Fruit fly (Drosophila melanogaster) whole organism, embryonic: ENCODE measurements around the gene CG12115.

Experiments
- Antp ChIP-seq: fragments of 200-800 bp; sonication (Bioruptor generic); optimal IDR thresholded peaks from 3 replicates; lab custom pipeline; 2016; ENCODE audit warnings: missing biosample characterization, missing genetic modification characterization
- Atf6 ChIP-seq: fragments of 200-800 bp; sonication (Bioruptor generic); IDR thresholded peaks from 2 replicates; pipeline ENCODE4 v1.3.6; 2022; ENCODE audit warnings: missing biosample characterization, missing genetic modification characterization
- CG10267 ChIP-seq: fragments of 200-800 bp; sonication (Bioruptor generic); optimal IDR thresholded peaks from 2 replicates; lab custom pipeline; 2018; ENCODE audit warnings: missing biosample characterization, mild to moderate bottlenecking, missing genetic modification characterization, moderate library complexity
- CG10431 ChIP-seq: fragments of 200-800 bp; sonication (Bioruptor generic); optimal IDR thresholded peaks from 3 replicates; lab custom pipeline; 2018; ENCODE audit warnings: missing biosample characterization, mild to moderate bottlenecking, missing genetic modification characterization
- CG11695 ChIP-seq: fragments of 200-800 bp; sonication (Bioruptor generic); IDR thresholded peaks from 3 replicates; pipeline ENCODE4 v1.3.6; 2022; ENCODE audit warnings: missing biosample characterization, missing genetic modification characterization
- CG12744 ChIP-seq: fragments of 200-800 bp; sonication (Bioruptor generic); optimal IDR thresholded peaks from 2 replicates; lab custom pipeline; 2016; ENCODE audit warnings: missing biosample characterization, missing genetic modification characterization
- CG13287 ChIP-seq: fragments of 200-800 bp; sonication (Bioruptor generic); IDR thresholded peaks from 2 replicates; pipeline ENCODE4 v1.3.6; 2022; ENCODE audit warnings: missing biosample characterization, missing genetic modification characterization; ENCODE audit not compliant: partially characterized antibody
- CG13424 ChIP-seq: fragments of 200-800 bp; sonication (Bioruptor generic); optimal IDR thresholded peaks from 2 replicates; lab custom pipeline; 2019; ENCODE audit warnings: missing biosample characterization, mild to moderate bottlenecking, missing genetic modification characterization, moderate library complexity
- CG15514 ChIP-seq: fragments of 200-800 bp; sonication (Bioruptor generic); optimal IDR thresholded peaks from 3 replicates; lab custom pipeline; 2017; ENCODE audit warnings: missing biosample characterization, missing genetic modification characterization, mild to moderate bottlenecking, moderate library complexity, missing genetic modification reagents
- CG18262 ChIP-seq: fragments of 200-800 bp; optimal IDR thresholded peaks from 3 replicates; lab custom pipeline; 2019; ENCODE audit warnings: missing biosample characterization, mild to moderate bottlenecking, missing genetic modification characterization, moderate library complexity
- CG2116 ChIP-seq: fragments of 200-800 bp; sonication (Bioruptor generic); optimal IDR thresholded peaks from 3 replicates; lab custom pipeline; 2018; ENCODE audit warnings: missing biosample characterization, mild to moderate bottlenecking, missing genetic modification characterization
- CG8924 ChIP-seq: fragments of 200-800 bp; optimal IDR thresholded peaks from 3 replicates; lab custom pipeline; 2019; ENCODE audit warnings: missing biosample characterization, mild to moderate bottlenecking, missing genetic modification characterization, moderate library complexity
- CG9215 ChIP-seq: fragments of 200-800 bp; sonication (Bioruptor generic); IDR thresholded peaks from 2 replicates; pipeline ENCODE4 v1.3.6; 2022; ENCODE audit warnings: missing biosample characterization, missing genetic modification characterization
- CG9437 ChIP-seq: fragments of 200-800 bp; sonication (Bioruptor generic); optimal IDR thresholded peaks from 2 replicates; lab custom pipeline; 2018; ENCODE audit warnings: missing biosample characterization, mild to moderate bottlenecking, missing genetic modification characterization
- Dad ChIP-seq: fragments of 200-800 bp; sonication (Bioruptor generic); optimal IDR thresholded peaks from 3 replicates; lab custom pipeline; 2016; ENCODE audit warnings: missing biosample characterization, missing genetic modification characterization
- Eip74EF ChIP-seq, 2 experiments: fragments of 200-800 bp in 1 of 2; fragments of >200 bp in 1 of 2; sonication (Bioruptor generic) in 1 of 2; optimal IDR thresholded peaks; 2 replicates each; lab custom pipeline; 2017 to 2019; ENCODE audit warnings: missing biosample characterization in 2 of 2, missing genetic modification characterization in 2 of 2, mild to moderate bottlenecking in 1 of 2, moderate library complexity in 1 of 2
- Hmx ChIP-seq: fragments of 200-800 bp; sonication (Bioruptor generic); optimal IDR thresholded peaks from 2 replicates; lab custom pipeline; 2016; ENCODE audit warnings: missing biosample characterization, missing genetic modification characterization
- MBD-R2 ChIP-seq: fragments of 200-800 bp; sonication (Bioruptor generic); IDR thresholded peaks from 2 replicates; pipeline ENCODE4 v1.3.6; 2022; ENCODE audit warnings: missing biosample characterization, missing genetic modification characterization
- Med ChIP-seq: fragments of 200-800 bp; sonication (Bioruptor generic); peaks from one replicate; lab custom pipeline; 2016; ENCODE audit warnings: missing biosample characterization, missing genetic modification characterization, mild to moderate bottlenecking, inconsistent platforms, moderate library complexity
- Nf-YB ChIP-seq: fragments of 200-800 bp; sonication (Bioruptor generic); optimal IDR thresholded peaks from 3 replicates; lab custom pipeline; 2019; ENCODE audit warnings: missing biosample characterization, mild to moderate bottlenecking, missing genetic modification characterization, moderate library complexity
- Oaz ChIP-seq: fragments of 200-800 bp; sonication (Bioruptor generic); IDR thresholded peaks from 2 replicates; pipeline ENCODE4 v1.3.6; 2022; ENCODE audit warnings: missing biosample characterization, missing genetic modification characterization
- Pdp1 ChIP-seq, 2 experiments: fragments of 200-800 bp; sonication (Bioruptor generic); optimal IDR thresholded peaks; 3 replicates each; lab custom pipeline; 2016; ENCODE audit warnings: missing biosample characterization in 2 of 2, missing genetic modification characterization in 2 of 2, mild to moderate bottlenecking in 1 of 2, moderate library complexity in 1 of 2
- Trl ChIP-seq, 3 experiments: fragments of >200 bp in 2 of 3; fragments of 200-800 bp in 1 of 3; sonication (Bioruptor generic) in 1 of 3; optimal IDR thresholded peaks; 2 replicates in 1 of 3; 3 replicates in 2 of 3; lab custom pipeline; 2016 to 2017; ENCODE audit warnings: missing biosample characterization in 1 of 3, missing genetic modification characterization in 1 of 3
- al ChIP-seq: fragments of 200-800 bp; sonication (Bioruptor generic); IDR thresholded peaks from 2 replicates; pipeline ENCODE4 v1.3.6; 2022; ENCODE audit warnings: missing biosample characterization, missing genetic modification characterization
- bsh ChIP-seq, 2 experiments: fragments of 200-800 bp; sonication (Bioruptor generic); optimal IDR thresholded peaks; 2 replicates each; lab custom pipeline; 2017 to 2018; ENCODE audit warnings: mild to moderate bottlenecking in 2 of 2, missing biosample characterization in 2 of 2, missing genetic modification characterization in 2 of 2, moderate library complexity in 1 of 2
- cg ChIP-seq: fragments of 200-800 bp; sonication (Bioruptor generic); optimal IDR thresholded peaks from 3 replicates; lab custom pipeline; 2019; ENCODE audit warnings: missing biosample characterization, mild to moderate bottlenecking, missing genetic modification characterization, moderate library complexity
- cwo ChIP-seq: fragments of 200-800 bp; sonication (Bioruptor generic); optimal IDR thresholded peaks from 3 replicates; lab custom pipeline; 2017; ENCODE audit warnings: missing biosample characterization, missing genetic modification characterization, mild to moderate bottlenecking, moderate library complexity, missing genetic modification reagents
- dpn ChIP-seq, 2 experiments: fragments of 200-800 bp; sonication (Bioruptor generic); optimal IDR thresholded peaks; 3 replicates each; lab custom pipeline; 2016; ENCODE audit warnings: missing biosample characterization in 2 of 2, missing genetic modification characterization in 2 of 2
- fd64A ChIP-seq: fragments of 200-800 bp; sonication (Bioruptor generic); optimal IDR thresholded peaks from 3 replicates; lab custom pipeline; 2018; ENCODE audit warnings: missing biosample characterization, mild to moderate bottlenecking, missing genetic modification characterization
- fru ChIP-seq: fragments of >200 bp; optimal IDR thresholded peaks from 2 replicates; lab custom pipeline; 2017
- ftz-f1 ChIP-seq: fragments of 200-800 bp; sonication (Bioruptor generic); optimal IDR thresholded peaks from 2 replicates; lab custom pipeline; 2016; ENCODE audit warnings: missing biosample characterization, missing genetic modification characterization
- grn ChIP-seq: fragments of 200-800 bp; sonication (Bioruptor generic); optimal IDR thresholded peaks from 3 replicates; lab custom pipeline; 2017; ENCODE audit warnings: missing biosample characterization, missing genetic modification characterization
- hkb ChIP-seq, 2 experiments: fragments of 200-800 bp in 1 of 2; fragments of >200 bp in 1 of 2; sonication (Bioruptor generic) in 1 of 2; IDR thresholded peaks in 1 of 2; optimal IDR thresholded peaks in 1 of 2; 2 replicates each; pipeline versions ENCODE4 v1.3.6 to Lab custom; 2017 to 2022; ENCODE audit warnings: missing biosample characterization in 1 of 2, missing genetic modification characterization in 1 of 2
- knrl ChIP-seq: fragments of 200-800 bp; sonication (Bioruptor generic); IDR thresholded peaks from 3 replicates; pipeline ENCODE4 v1.3.6; 2022; ENCODE audit warnings: missing biosample characterization, missing genetic modification characterization; ENCODE audit not compliant: partially characterized antibody
- lbe ChIP-seq: fragments of 200-800 bp; sonication (Bioruptor generic); optimal IDR thresholded peaks from 2 replicates; lab custom pipeline; 2016; ENCODE audit warnings: missing biosample characterization, mild to moderate bottlenecking, missing genetic modification characterization
- lola ChIP-seq, 3 experiments: fragments of >200 bp in 2 of 3; fragments of 200-800 bp in 1 of 3; sonication (Bioruptor generic) in 1 of 3; optimal IDR thresholded peaks; 2 replicates each; lab custom pipeline; 2017 to 2019; ENCODE audit warnings: missing biosample characterization in 3 of 3, missing genetic modification characterization in 3 of 3, mild to moderate bottlenecking in 1 of 3, moderate library complexity in 1 of 3
- prd ChIP-seq, 3 experiments: fragments of >200 bp in 2 of 3; fragments of 200-800 bp in 1 of 3; sonication (Bioruptor generic) in 1 of 3; optimal IDR thresholded peaks in 2 of 3; IDR thresholded peaks in 1 of 3; 2 replicates in 2 of 3; 3 replicates in 1 of 3; pipeline versions ENCODE4 v1.3.6 to Lab custom; 2017 to 2022; ENCODE audit warnings: missing biosample characterization in 1 of 3, missing genetic modification characterization in 1 of 3
- sens ChIP-seq: fragments of 200-800 bp; sonication (Bioruptor generic); peaks from one replicate; lab custom pipeline; 2016; ENCODE audit warnings: missing biosample characterization, missing genetic modification characterization
- seq ChIP-seq: fragments of 200-800 bp; sonication (Bioruptor generic); IDR thresholded peaks from 2 replicates; pipeline ENCODE4 v1.3.6; 2022; ENCODE audit warnings: missing biosample characterization, missing genetic modification characterization
- sim ChIP-seq: fragments of 200-800 bp; sonication (Bioruptor generic); IDR thresholded peaks from 2 replicates; pipeline ENCODE4 v1.3.6; 2022; ENCODE audit warnings: missing biosample characterization, missing genetic modification characterization
- sqz ChIP-seq: fragments of 200-800 bp; sonication (Bioruptor generic); optimal IDR thresholded peaks from 3 replicates; lab custom pipeline; 2018; ENCODE audit warnings: missing biosample characterization, mild to moderate bottlenecking, missing genetic modification characterization
- trh ChIP-seq: fragments of 200-800 bp; sonication (Bioruptor generic); optimal IDR thresholded peaks from 2 replicates; lab custom pipeline; 2016; ENCODE audit warnings: missing biosample characterization, missing genetic modification characterization
- twi ChIP-seq: fragments of 200-800 bp; optimal IDR thresholded peaks from 2 replicates; lab custom pipeline; 2019; ENCODE audit warnings: missing biosample characterization, mild to moderate bottlenecking, missing genetic modification characterization, moderate library complexity
- vfl ChIP-seq: fragments of 200-800 bp; sonication (Bioruptor generic); optimal IDR thresholded peaks from 2 replicates; lab custom pipeline; 2016; ENCODE audit warnings: missing biosample characterization, missing genetic modification characterization

CG12115 gene

dm6 chrX:9164510-9165506 is 25.6 kb downstream of the CG12115 start (continued):
- TF ChIP-seq CG15514 (GFP tag; lab: Kevin White, UChicago): no peak
- TF ChIP-seq Antp (GFP tag; lab: Kevin White, UChicago): no peak
- TF ChIP-seq Nf-YB (GFP tag; lab: Kevin White, UChicago): no peak
- no peak for TF ChIP-seq MBD-R2
- TF ChIP-seq CG2116 (GFP tag; lab: Kevin White, UChicago): peak; percentile 17
- TF ChIP-seq Atf6: no peak
- no peak for TF ChIP-seq dpn (GFP tag; optimal IDR thresholded peaks at IDR 0.05; lab: Kevin White, UChicago)
- no peak for TF ChIP-seq seq (GFP tag; lab: Robert Waterston, UW)
- TF ChIP-seq CG9437 (GFP tag; lab: Kevin White, UChicago): peak; percentile 91
- no peak for TF ChIP-seq CG9215
- TF ChIP-seq Med (GFP tag; lab: Kevin White, UChicago): peak; percentile 28
- TF ChIP-seq CG10267 (tag; lab: Kevin White, UChicago): no peak
- no peak for TF ChIP-seq al (GFP tag; lab: Robert Waterston, UW)
- TF ChIP-seq trh: no peak
- no peak for TF ChIP-seq vfl
- no peak for TF ChIP-seq hkb (optimal IDR thresholded peaks at IDR 0.05; lab: Kevin White, UChicago)
- TF ChIP-seq hkb (GFP tag; IDR thresholded peaks at IDR 0.05; lab: Robert Waterston, UW): no peak
- TF ChIP-seq CG13424 (tag; lab: Kevin White, UChicago): no peak
- no peak for TF ChIP-seq lbe (GFP tag; lab: Kevin White, UChicago)
- TF ChIP-seq Dad (GFP tag; lab: Kevin White, UChicago): no peak
- no peak for TF ChIP-seq Oaz
- no peak for TF ChIP-seq fd64A
- no peak for TF ChIP-seq CG11695 (GFP tag; lab: Robert Waterston, UW)

- peak; percentile 18 for TF ChIP-seq cwo (GFP tag; lab: Kevin White, UChicago)
- TF ChIP-seq lola (GFP tag; optimal IDR thresholded peaks at IDR 0.05; lab: Kevin White, UChicago): peak in 1 of 3 experiments; percentile 6
- no peak for TF ChIP-seq sim (GFP tag; lab: Robert Waterston, UW)
- no peak for TF ChIP-seq fru
- TF ChIP-seq CG12744 (GFP tag; lab: Kevin White, UChicago): no peak
- peak; percentile 78 for TF ChIP-seq sqz (GFP tag; lab: Kevin White, UChicago)
- TF ChIP-seq CG8924 (tag; lab: Kevin White, UChicago): peak; percentile 2
- peak; percentile 54 for TF ChIP-seq ftz-f1
- peak in 1 of 2 experiments; percentile 8 for TF ChIP-seq Pdp1 (GFP tag; optimal IDR thresholded peaks at IDR 0.05; lab: Kevin White, UChicago)
- TF ChIP-seq Hmx (GFP tag; lab: Kevin White, UChicago): no peak
- peak in 1 of 2 experiments; percentile 41 for TF ChIP-seq bsh (GFP tag; optimal IDR thresholded peaks at IDR 0.05; lab: Kevin White, UChicago)
- peak in 1 of 2 experiments; percentile 43 for TF ChIP-seq Eip74EF (GFP tag; optimal IDR thresholded peaks at IDR 0.05; lab: Kevin White, UChicago)
- TF ChIP-seq grn: peak; percentile 72
- peak; percentile 26 for TF ChIP-seq Med (GFP tag; lab: Kevin White, UChicago)
- peak; percentile 70 to 90 for TF ChIP-seq Trl (optimal IDR thresholded peaks at IDR 0.05; lab: Kevin White, UChicago)
- peak; percentile 30 for TF ChIP-seq Trl (GFP tag; optimal IDR thresholded peaks at IDR 0.05; lab: Kevin White, UChicago)
- TF ChIP-seq CG18262 (tag; lab: Kevin White, UChicago): peak; percentile 12
- TF ChIP-seq lbe (GFP tag; lab: Kevin White, UChicago): peak; percentile 52
- TF ChIP-seq CG13287 (GFP tag; lab: Robert Waterston, UW): peak; percentile 25; the same call in 1 of the 2 replicates
- 0 out of 3 replicates have a peak, but pooled peaks have one; percentile 27 for TF ChIP-seq knrl
- TF ChIP-seq prd (optimal IDR thresholded peaks at IDR 0.05; lab: Kevin White, UChicago): no peak
- TF ChIP-seq prd (GFP tag; IDR thresholded peaks at IDR 0.05; lab: Robert Waterston, UW): no peak
- TF ChIP-seq cg (GFP tag; lab: Kevin White, UChicago): peak; percentile 82
- TF ChIP-seq twi: peak; percentile 20
- peak; percentile 48 for TF ChIP-seq sens (GFP tag; lab: Kevin White, UChicago)
- no peak for TF ChIP-seq CG10431 (GFP tag; lab: Kevin White, UChicago)
Observed at dm6 chrX:9163645-9164509, 26.5 kb downstream of the CG12115 start.
